Fruit fly (Drosophila melanogaster): ENCODE results near the gene Samuel.

Samuel gene

DNA sequence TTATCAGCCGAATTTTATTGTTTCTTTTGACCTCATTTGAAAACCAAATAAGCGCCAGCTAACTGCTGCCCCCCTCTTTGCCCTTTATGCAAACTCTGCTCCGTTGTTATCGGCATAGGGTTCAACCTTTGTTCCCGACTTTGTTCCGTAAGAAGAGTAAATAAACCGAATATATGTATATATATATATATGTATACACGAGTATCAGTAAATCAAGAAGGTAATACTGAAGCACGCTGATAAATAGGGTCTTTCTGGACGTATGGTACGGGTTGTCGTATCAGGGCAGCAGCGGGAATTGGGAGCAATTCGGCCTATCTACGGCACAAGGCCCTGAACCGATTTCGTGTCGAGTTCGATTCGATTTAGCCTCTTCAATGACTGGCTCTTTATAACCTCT, 27.9 kb downstream of the Samuel start (continued):
- TF ChIP-seq Opbp (GFP tag; IDR thresholded peaks at IDR 0.05; ENCODE audit: partially characterized antibody) (no peak), CG6813 (GFP tag; optimal IDR thresholded peaks at IDR 0.05) (peak; percentile 3), MTF-1 (GFP tag; optimal IDR thresholded peaks at IDR 0.05; ENCODE audit: borderline replicate concordance) (peak; percentile 8), Aef1 (GFP tag; IDR thresholded peaks at IDR 0.05) (no peak), H2.0 (GFP tag; IDR thresholded peaks at IDR 0.05) (no peak), Pdp1 (GFP tag; optimal IDR thresholded peaks at IDR 0.05) (peak in 1 of 2 experiments; percentile 58), CG31224 (GFP tag; IDR thresholded peaks at IDR 0.05) (0 out of 2 replicates have a peak, but pooled peaks have one; percentile 8), Nf-YA (GFP tag; IDR thresholded peaks at IDR 0.05) (no peak), nom (GFP tag; optimal IDR thresholded peaks at IDR 0.05) (peak; percentile 37)

DNA sequence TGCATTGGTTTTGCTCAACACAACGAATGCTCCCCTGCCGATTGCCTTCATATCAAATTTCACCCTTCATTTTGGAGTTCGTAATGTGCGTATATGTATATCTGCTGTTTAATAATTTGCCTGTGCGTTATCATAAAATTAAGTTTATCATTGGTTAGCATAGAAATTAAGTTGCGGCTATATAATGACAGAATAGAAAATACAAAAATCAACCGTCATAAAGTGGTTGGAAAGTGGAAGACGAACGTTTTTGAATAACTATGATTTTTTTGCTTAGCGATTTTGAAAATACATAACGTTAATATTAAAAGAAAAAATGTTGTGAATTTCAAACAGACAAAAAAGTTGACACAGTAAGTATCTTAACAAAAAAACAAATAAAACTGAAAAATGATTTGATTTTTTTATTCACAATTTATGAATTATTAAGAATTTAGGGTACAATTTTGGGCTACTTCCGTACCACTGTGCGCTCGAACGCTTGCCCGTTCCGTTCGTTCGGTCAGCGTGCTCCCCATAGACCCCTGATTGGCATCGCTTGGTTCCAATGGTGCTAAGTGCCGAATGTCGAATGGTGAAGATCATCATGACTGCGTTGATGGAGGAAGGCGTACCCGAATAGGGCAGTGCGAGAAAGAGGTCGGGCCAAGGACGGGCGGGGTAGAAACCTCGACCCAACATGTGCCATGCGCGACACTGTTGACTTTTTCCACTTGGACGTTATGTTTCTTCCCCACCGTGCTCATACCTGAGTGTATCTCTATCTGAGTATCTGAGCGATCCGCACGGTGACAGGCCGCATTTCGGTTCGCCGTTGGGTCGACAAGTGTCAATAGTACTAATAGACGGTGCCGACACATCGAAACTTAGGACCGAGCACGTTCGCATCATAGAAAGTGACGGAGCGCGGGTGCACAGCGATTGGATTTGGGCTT, 28.9 kb downstream of the Samuel start:
- TF ChIP-seq dm (GFP tag; optimal IDR thresholded peaks at IDR 0.05) (no peak), CG13775 (GFP tag; optimal IDR thresholded peaks at IDR 0.05) (peak; percentile 50), CrebB (tag; optimal IDR thresholded peaks at IDR 0.05) (no peak), CG17361 (GFP tag; IDR thresholded peaks at IDR 0.05) (peak; percentile 65; the same call in 1 of the 3 replicates), Hsf (GFP tag; optimal IDR thresholded peaks at IDR 0.05) (peak; percentile 61), CG15696 (tag; optimal IDR thresholded peaks at IDR 0.05) (no peak), pfk (GFP tag; optimal IDR thresholded peaks at IDR 0.05) (no peak), mam (GFP tag; optimal IDR thresholded peaks at IDR 0.05) (peak; percentile 4), wek (GFP tag; optimal IDR thresholded peaks at IDR 0.05) (no peak), CG12659 (GFP tag; optimal IDR thresholded peaks at IDR 0.05) (peak; percentile 34), Hr78 (GFP tag; optimal IDR thresholded peaks at IDR 0.05) (peak in 1 of 2 experiments; percentile 99), zen (tag; optimal IDR thresholded peaks at IDR 0.05) (no peak), Sry-β (GFP tag; optimal IDR thresholded peaks at IDR 0.05) (no peak), hbn (GFP tag; IDR thresholded peaks at IDR 0.05; ENCODE audit: partially characterized antibody) (no peak), sc (optimal IDR thresholded peaks at IDR 0.05) (no peak), sc (GFP tag; optimal IDR thresholded peaks at IDR 0.05) (peak; percentile 51), toy (GFP tag; IDR thresholded peaks at IDR 0.05) (no peak), CG10366 (GFP tag; IDR thresholded peaks at IDR 0.05) (peak; percentile 52), CG17359 (tag; optimal IDR thresholded peaks at IDR 0.05) (peak; percentile 17), tx (GFP tag; optimal IDR thresholded peaks at IDR 0.05) (peak; percentile 16), CG5180 (GFP tag; optimal IDR thresholded peaks at IDR 0.05) (peak; percentile 84), CG31441 (GFP tag; IDR thresholded peaks at IDR 0.05) (peak; percentile 56), CG2875 (GFP tag; optimal IDR thresholded peaks at IDR 0.05) (peak; percentile 17), CG1233 (GFP tag; optimal IDR thresholded peaks at IDR 0.05) (peak; percentile 2), Ets65A (GFP tag) (peak; percentile 67), CG11560 (tag; IDR thresholded peaks at IDR 0.05) (no peak), CG1602 (GFP tag; optimal IDR thresholded peaks at IDR 0.05) (peak; percentile 70), Eip74EF (GFP tag; optimal IDR thresholded peaks at IDR 0.05) (no peak), wdn (GFP tag; IDR thresholded peaks at IDR 0.05) (no peak), CG12744 (GFP tag; optimal IDR thresholded peaks at IDR 0.05) (no peak), Vsx1 (GFP tag; optimal IDR thresholded peaks at IDR 0.05) (peak; percentile 57), CG15514 (GFP tag; optimal IDR thresholded peaks at IDR 0.05) (no peak), CG2712 (tag; optimal IDR thresholded peaks at IDR 0.05) (peak; percentile 67), sob (GFP tag; IDR thresholded peaks at IDR 0.05) (0 out of 2 replicates have a peak, but pooled peaks have one; percentile 27), CG6689 (GFP tag; IDR thresholded peaks at IDR 0.05) (peak; percentile 52), disco-r (GFP tag; optimal IDR thresholded peaks at IDR 0.05) (peak; percentile 44), Drgx (GFP tag; IDR thresholded peaks at IDR 0.05) (no peak)

Data from whole organism, embryonic.